Fruit fly (Drosophila melanogaster) whole organism, embryonic: Measurements from ENCODE around the gene mthl2.

Experiments
- Ada2b ChIP-seq: fragments of 200-800 bp; sonication (Bioruptor generic); IDR thresholded peaks from 2 replicates; pipeline ENCODE4 v1.3.6; 2022; ENCODE audit warnings: missing biosample characterization, missing genetic modification characterization
- Asciz ChIP-seq: fragments of 200-800 bp; sonication (Bioruptor generic); optimal IDR thresholded peaks from 2 replicates; lab custom pipeline; 2017; ENCODE audit warnings: missing biosample characterization, mild to moderate bottlenecking, missing genetic modification characterization, missing genetic modification reagents
- CG10543 ChIP-seq: fragments of 200-800 bp; sonication (Bioruptor generic); optimal IDR thresholded peaks from 3 replicates; lab custom pipeline; 2017; ENCODE audit warnings: missing biosample characterization, mild to moderate bottlenecking, missing genetic modification characterization, moderate library complexity
- CG13424 ChIP-seq: fragments of 200-800 bp; sonication (Bioruptor generic); optimal IDR thresholded peaks from 2 replicates; lab custom pipeline; 2019; ENCODE audit warnings: missing biosample characterization, mild to moderate bottlenecking, missing genetic modification characterization, moderate library complexity
- CG15479 ChIP-seq: fragments of 200-800 bp; sonication (Bioruptor generic); optimal IDR thresholded peaks from 3 replicates; lab custom pipeline; 2019; ENCODE audit warnings: missing biosample characterization, mild to moderate bottlenecking, missing genetic modification characterization, moderate library complexity
- CG17568 ChIP-seq: fragments of 200-800 bp; sonication (Bioruptor generic); optimal IDR thresholded peaks from 2 replicates; lab custom pipeline; 2018; ENCODE audit warnings: missing biosample characterization, mild to moderate bottlenecking, missing genetic modification characterization, moderate library complexity
- CG31441 ChIP-seq: fragments of 200-800 bp; sonication (Bioruptor generic); IDR thresholded peaks from 2 replicates; pipeline ENCODE4 v1.3.6; 2022; ENCODE audit warnings: missing biosample characterization, missing genetic modification characterization
- CG4617 ChIP-seq: fragments of 200-800 bp; sonication (Bioruptor generic); optimal IDR thresholded peaks from 3 replicates; lab custom pipeline; 2016; ENCODE audit warnings: missing biosample characterization, missing genetic modification characterization, borderline replicate concordance
- CG6683 ChIP-seq: fragments of 200-800 bp; sonication (Bioruptor generic); optimal IDR thresholded peaks from 2 replicates; lab custom pipeline; 2017; ENCODE audit warnings: missing biosample characterization, mild to moderate bottlenecking, missing genetic modification characterization, missing genetic modification reagents
- CG6854 ChIP-seq: fragments of 200-800 bp; sonication (Bioruptor generic); optimal IDR thresholded peaks from 3 replicates; lab custom pipeline; 2017; ENCODE audit warnings: missing biosample characterization, mild to moderate bottlenecking, missing genetic modification characterization
- CG7357 ChIP-seq: fragments of 200-800 bp; sonication (Bioruptor generic); IDR thresholded peaks from 3 replicates; pipeline ENCODE4 v1.3.6; 2022; ENCODE audit warnings: missing biosample characterization, missing genetic modification characterization
- CG8281 ChIP-seq: fragments of 200-800 bp; sonication (Bioruptor generic); optimal IDR thresholded peaks from 2 replicates; lab custom pipeline; 2018; ENCODE audit warnings: missing biosample characterization, mild to moderate bottlenecking, missing genetic modification characterization, moderate library complexity
- CG8388 ChIP-seq: fragments of 200-800 bp; sonication (Bioruptor generic); optimal IDR thresholded peaks from 2 replicates; lab custom pipeline; 2019; ENCODE audit warnings: missing biosample characterization, mild to moderate bottlenecking, missing genetic modification characterization, moderate library complexity
- Camta ChIP-seq: fragments of 200-800 bp; sonication (Bioruptor generic); optimal IDR thresholded peaks from 2 replicates; lab custom pipeline; 2016; ENCODE audit warnings: missing biosample characterization, missing genetic modification characterization
- D ChIP-seq, 2 experiments: fragments of 200-800 bp in 1 of 2; fragments of >200 bp in 1 of 2; sonication (Bioruptor generic) in 1 of 2; optimal IDR thresholded peaks; 2 replicates in 1 of 2; 3 replicates in 1 of 2; lab custom pipeline; 2017; ENCODE audit warnings: mild to moderate bottlenecking in 1 of 2, missing biosample characterization in 1 of 2, missing genetic modification characterization in 1 of 2, missing genetic modification reagents in 1 of 2
- D19A ChIP-seq: fragments of 200-800 bp; optimal IDR thresholded peaks from 3 replicates; lab custom pipeline; 2019; ENCODE audit warnings: missing biosample characterization, mild to moderate bottlenecking, missing genetic modification characterization, moderate library complexity
- Gsc ChIP-seq: fragments of 200-800 bp; sonication (Bioruptor generic); IDR thresholded peaks from 2 replicates; pipeline ENCODE4 v1.3.6; 2022; ENCODE audit warnings: missing biosample characterization, missing genetic modification characterization
- HLH3B ChIP-seq: fragments of 200-800 bp; sonication (Bioruptor generic); IDR thresholded peaks from 2 replicates; pipeline ENCODE4 v1.3.6; 2022; ENCODE audit warnings: missing biosample characterization, missing genetic modification characterization
- Hand ChIP-seq: fragments of 200-800 bp; sonication (Bioruptor generic); optimal IDR thresholded peaks from 2 replicates; lab custom pipeline; 2017; ENCODE audit warnings: mild to moderate bottlenecking, missing biosample characterization, missing genetic modification reagents, missing genetic modification characterization
- Hr78 ChIP-seq, 2 experiments: fragments of 200-800 bp in 1 of 2; fragments of >200 bp in 1 of 2; sonication (Bioruptor generic) in 1 of 2; optimal IDR thresholded peaks; 2 replicates each; lab custom pipeline; 2017 to 2019; ENCODE audit warnings: missing biosample characterization in 2 of 2, missing genetic modification characterization in 2 of 2, mild to moderate bottlenecking in 1 of 2, moderate library complexity in 1 of 2
- Lim3 ChIP-seq: fragments of 200-800 bp; sonication (Bioruptor generic); IDR thresholded peaks from 2 replicates; pipeline ENCODE4 v1.3.6; 2022; ENCODE audit warnings: missing biosample characterization, missing genetic modification characterization
- Sox100B ChIP-seq: fragments of 200-800 bp; sonication (Bioruptor generic); optimal IDR thresholded peaks from 3 replicates; lab custom pipeline; 2018; ENCODE audit warnings: missing biosample characterization, mild to moderate bottlenecking, missing genetic modification characterization
- Ssrp ChIP-seq: fragments of 200-800 bp; sonication (Bioruptor generic); optimal IDR thresholded peaks from 2 replicates; lab custom pipeline; 2018; ENCODE audit warnings: missing biosample characterization, mild to moderate bottlenecking, missing genetic modification characterization, moderate library complexity
- Xbp1 ChIP-seq: fragments of 200-800 bp; sonication (Bioruptor generic); optimal IDR thresholded peaks from 3 replicates; lab custom pipeline; 2016; ENCODE audit warnings: missing biosample characterization, mild to moderate bottlenecking, missing genetic modification characterization
- ab ChIP-seq: fragments of 200-800 bp; sonication (Bioruptor generic); optimal IDR thresholded peaks from 2 replicates; lab custom pipeline; 2016; ENCODE audit warnings: missing biosample characterization, missing genetic modification characterization
- ap ChIP-seq: fragments of 200-800 bp; sonication (Bioruptor generic); IDR thresholded peaks from 2 replicates; pipeline ENCODE4 v1.3.6; 2022; ENCODE audit warnings: missing biosample characterization, missing genetic modification characterization
- az2 ChIP-seq: fragments of 200-800 bp; sonication (Bioruptor generic); optimal IDR thresholded peaks from 3 replicates; lab custom pipeline; 2016; ENCODE audit warnings: missing biosample characterization, missing genetic modification characterization
- bsh ChIP-seq, 2 experiments: fragments of 200-800 bp; sonication (Bioruptor generic); optimal IDR thresholded peaks; 2 replicates each; lab custom pipeline; 2017 to 2018; ENCODE audit warnings: mild to moderate bottlenecking in 2 of 2, missing biosample characterization in 2 of 2, missing genetic modification characterization in 2 of 2, moderate library complexity in 1 of 2
- dimm ChIP-seq: fragments of 200-800 bp; sonication (Bioruptor generic); IDR thresholded peaks from 2 replicates; pipeline ENCODE4 v1.3.6; 2022; ENCODE audit warnings: missing biosample characterization, missing genetic modification characterization
- fd3F ChIP-seq: fragments of 200-800 bp; sonication (Bioruptor generic); optimal IDR thresholded peaks from 2 replicates; lab custom pipeline; 2018; ENCODE audit warnings: missing biosample characterization, mild to moderate bottlenecking, missing genetic modification characterization, moderate library complexity
- gce ChIP-seq: fragments of 200-800 bp; sonication (Bioruptor generic); IDR thresholded peaks from 3 replicates; pipeline ENCODE4 v1.3.6; 2022; ENCODE audit warnings: missing biosample characterization, missing genetic modification characterization
- ken ChIP-seq: fragments of 200-800 bp; sonication (Bioruptor generic); IDR thresholded peaks from 3 replicates; pipeline ENCODE4 v1.3.6; 2022; ENCODE audit warnings: missing biosample characterization, missing genetic modification characterization
- mld ChIP-seq: fragments of 200-800 bp; sonication (Bioruptor generic); IDR thresholded peaks from 3 replicates; pipeline ENCODE4 v1.3.6; 2022; ENCODE audit warnings: missing biosample characterization, missing genetic modification characterization; ENCODE audit not compliant: partially characterized antibody
- nerfin-1 ChIP-seq: fragments of 200-800 bp; sonication (Bioruptor generic); optimal IDR thresholded peaks from 3 replicates; lab custom pipeline; 2019; ENCODE audit warnings: missing biosample characterization, mild to moderate bottlenecking, missing genetic modification characterization, moderate library complexity
- pho ChIP-seq: fragments of 200-800 bp; sonication (Bioruptor generic); optimal IDR thresholded peaks from 2 replicates; lab custom pipeline; 2016; ENCODE audit warnings: missing biosample characterization, missing genetic modification characterization
- psq ChIP-seq: fragments of 200-800 bp; sonication (Bioruptor generic); optimal IDR thresholded peaks from 2 replicates; lab custom pipeline; 2017; ENCODE audit warnings: missing biosample characterization, missing genetic modification characterization
- ro ChIP-seq: fragments of 200-800 bp; sonication (Bioruptor generic); IDR thresholded peaks from 2 replicates; pipeline ENCODE4 v1.3.6; 2022; ENCODE audit warnings: missing biosample characterization, missing genetic modification characterization
- row ChIP-seq: fragments of 200-800 bp; sonication (Bioruptor generic); IDR thresholded peaks from 3 replicates; pipeline ENCODE4 v1.3.6; 2022; ENCODE audit warnings: missing biosample characterization, missing genetic modification characterization
- salm ChIP-seq: fragments of 200-800 bp; sonication (Bioruptor generic); optimal IDR thresholded peaks from 2 replicates; lab custom pipeline; 2018; ENCODE audit warnings: missing biosample characterization, mild to moderate bottlenecking, missing genetic modification characterization
- sc ChIP-seq, 3 experiments: fragments of >200 bp in 2 of 3; fragments of 200-800 bp in 1 of 3; sonication (Bioruptor generic) in 1 of 3; optimal IDR thresholded peaks; 2 replicates in 2 of 3; 3 replicates in 1 of 3; lab custom pipeline; 2017; ENCODE audit warnings: mild to moderate bottlenecking in 1 of 3, missing biosample characterization in 1 of 3, missing genetic modification characterization in 1 of 3, missing genetic modification reagents in 1 of 3
- sens ChIP-seq: fragments of 200-800 bp; sonication (Bioruptor generic); peaks from one replicate; lab custom pipeline; 2016; ENCODE audit warnings: missing biosample characterization, missing genetic modification characterization
- sim ChIP-seq: fragments of 200-800 bp; sonication (Bioruptor generic); IDR thresholded peaks from 2 replicates; pipeline ENCODE4 v1.3.6; 2022; ENCODE audit warnings: missing biosample characterization, missing genetic modification characterization
- sisA ChIP-seq: fragments of 200-800 bp; sonication (Bioruptor generic); IDR thresholded peaks from 2 replicates; pipeline ENCODE4 v1.3.6; 2022; ENCODE audit warnings: missing biosample characterization, missing genetic modification characterization
- sna ChIP-seq: fragments of 200-800 bp; sonication (Bioruptor generic); IDR thresholded peaks from 2 replicates; pipeline ENCODE4 v1.3.6; 2022; ENCODE audit warnings: missing biosample characterization, missing genetic modification characterization; ENCODE audit not compliant: partially characterized antibody
- tio ChIP-seq: fragments of 200-800 bp; sonication (Bioruptor generic); optimal IDR thresholded peaks from 2 replicates; lab custom pipeline; 2017; ENCODE audit warnings: missing biosample characterization, missing genetic modification characterization, inconsistent platforms
- tll ChIP-seq, 2 experiments: fragments of 200-800 bp in 1 of 2; fragments of >200 bp in 1 of 2; sonication (Bioruptor generic) in 1 of 2; optimal IDR thresholded peaks; 2 replicates each; lab custom pipeline; 2017 to 2019; ENCODE audit warnings: missing biosample characterization in 2 of 2, missing genetic modification characterization in 2 of 2, mild to moderate bottlenecking in 1 of 2, moderate library complexity in 1 of 2
- tna ChIP-seq: fragments of 200-800 bp; sonication (Bioruptor generic); IDR thresholded peaks from 2 replicates; pipeline ENCODE4 v1.3.6; 2022; ENCODE audit warnings: missing biosample characterization, missing genetic modification characterization; ENCODE audit not compliant: partially characterized antibody
- ttk ChIP-seq: fragments of 200-800 bp; sonication (Bioruptor generic); IDR thresholded peaks from 2 replicates; pipeline ENCODE4 v2.1.2; 2022; ENCODE audit warnings: missing biosample characterization, missing genetic modification characterization
- unpg ChIP-seq: fragments of 200-800 bp; sonication (Bioruptor generic); optimal IDR thresholded peaks from 3 replicates; lab custom pipeline; 2018; ENCODE audit warnings: missing biosample characterization, mild to moderate bottlenecking, missing genetic modification characterization, moderate library complexity

mthl2 gene

DNA sequence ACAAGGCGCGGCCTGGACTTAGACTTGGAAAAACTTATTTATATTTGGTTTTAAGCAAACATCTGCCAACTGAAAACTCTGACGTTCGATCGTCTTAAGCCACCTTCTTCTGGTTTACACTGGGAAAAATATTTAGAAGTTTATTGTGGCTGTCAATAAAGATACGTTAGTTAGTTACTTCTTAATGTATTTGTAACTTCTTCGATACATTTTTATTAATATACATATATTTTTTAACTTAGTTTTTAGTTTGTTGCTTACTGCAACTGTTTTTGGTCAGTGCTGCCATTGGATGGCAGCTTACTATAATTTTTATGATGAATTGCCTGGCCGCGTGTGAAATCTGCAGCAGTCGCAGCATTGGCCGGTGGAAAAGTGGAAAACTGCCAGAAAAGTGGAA is 4.9 kb downstream of the mthl2 start (continued):
- TF ChIP-seq CG4617 (GFP tag; lab: Kevin White, UChicago), result no peak
- TF ChIP-seq Asciz (GFP tag; lab: Kevin White, UChicago), result peak; percentile 5
- no peak for TF ChIP-seq Hr78 (GFP tag; optimal IDR thresholded peaks at IDR 0.05; lab: Kevin White, UChicago)
- TF ChIP-seq nerfin-1, result no peak
- TF ChIP-seq CG7357 (GFP tag; lab: Robert Waterston, UW), result no peak
- TF ChIP-seq sc (optimal IDR thresholded peaks at IDR 0.05; lab: Kevin White, UChicago), result no peak
- TF ChIP-seq sc (GFP tag; optimal IDR thresholded peaks at IDR 0.05; lab: Kevin White, UChicago), result no peak
- peak in 1 of 2 experiments; percentile 61 for TF ChIP-seq bsh (GFP tag; optimal IDR thresholded peaks at IDR 0.05; lab: Kevin White, UChicago)
- peak; percentile 49 for TF ChIP-seq sens
- TF ChIP-seq tio (GFP tag; lab: Kevin White, UChicago), result no peak
- TF ChIP-seq ro (GFP tag; lab: Robert Waterston, UW), result no peak
- TF ChIP-seq CG6854 (GFP tag; lab: Kevin White, UChicago), result no peak
- TF ChIP-seq tll (GFP tag; optimal IDR thresholded peaks at IDR 0.05; lab: Kevin White, UChicago), result no peak
- no peak for TF ChIP-seq D (optimal IDR thresholded peaks at IDR 0.05; lab: Kevin White, UChicago)
- TF ChIP-seq D (GFP tag; optimal IDR thresholded peaks at IDR 0.05; lab: Kevin White, UChicago), result no peak
- no peak for TF ChIP-seq gce
- TF ChIP-seq Sox100B (GFP tag; lab: Kevin White, UChicago), result peak; percentile 19
- peak; percentile 14 for TF ChIP-seq CG8388 (GFP tag; lab: Kevin White, UChicago)
- TF ChIP-seq psq (GFP tag; lab: Kevin White, UChicago), result no peak
- TF ChIP-seq CG10543 (GFP tag; lab: Kevin White, UChicago), result no peak
- no peak for TF ChIP-seq Lim3 (GFP tag; lab: Robert Waterston, UW)
- TF ChIP-seq unpg (GFP tag; lab: Kevin White, UChicago), result peak; percentile 39
- no peak for TF ChIP-seq tna (GFP tag; lab: Robert Waterston, UW)
- peak; percentile 3 for TF ChIP-seq D19A
- no peak for TF ChIP-seq fd3F (GFP tag; lab: Kevin White, UChicago)
- TF ChIP-seq CG8281 (tag; lab: Kevin White, UChicago), result no peak
- no peak for TF ChIP-seq CG6683 (GFP tag; lab: Kevin White, UChicago)
- TF ChIP-seq CG15479, result no peak
- no peak for TF ChIP-seq salm (tag; lab: Kevin White, UChicago)
- peak; percentile 8 for TF ChIP-seq az2 (GFP tag; lab: Kevin White, UChicago)
- TF ChIP-seq ttk (GFP tag; lab: Robert Waterston, UW), result no peak
- peak; percentile 22; the same call in 1 of the 2 replicates for TF ChIP-seq sisA
- TF ChIP-seq dimm, result no peak
- TF ChIP-seq HLH3B, result 0 out of 2 replicates have a peak, but pooled peaks have one; percentile 21
- peak; percentile 37 for TF ChIP-seq Ssrp (tag; lab: Kevin White, UChicago)
- no peak for TF ChIP-seq pho (GFP tag; lab: Kevin White, UChicago)
- TF ChIP-seq row, result 0 out of 3 replicates have a peak, but pooled peaks have one; percentile 9
- TF ChIP-seq sim (GFP tag; lab: Robert Waterston, UW), result no peak
- TF ChIP-seq CG17568 (GFP tag; lab: Kevin White, UChicago), result no peak
- TF ChIP-seq mld (GFP tag; lab: Robert Waterston, UW), result no peak
- TF ChIP-seq ap (GFP tag; lab: Robert Waterston, UW), result no peak
- no peak for TF ChIP-seq Camta (GFP tag; lab: Kevin White, UChicago)
- TF ChIP-seq ab, result no peak
- TF ChIP-seq Gsc (GFP tag; lab: Robert Waterston, UW), result no peak
- peak; percentile 12 for TF ChIP-seq CG13424 (tag; lab: Kevin White, UChicago)
- TF ChIP-seq sna, result no peak
- no peak for TF ChIP-seq Hand
- peak; percentile 46; the same call in 1 of the 2 replicates for TF ChIP-seq CG31441 (GFP tag; lab: Robert Waterston, UW)
- TF ChIP-seq Ada2b (GFP tag; lab: Robert Waterston, UW), result 0 out of 2 replicates have a peak, but pooled peaks have one; percentile 44
- TF ChIP-seq Xbp1 (GFP tag; lab: Kevin White, UChicago), result peak; percentile 29
- TF ChIP-seq ken, result no peak
